Worm (Caenorhabditis elegans) whole organism, L3 larva: ENCODE measurements around the gene asah-2.
A peak's percentile ranks its signal among the peaks of the same experiment; 100 is the strongest.

Source experiments
- R02D3.7 ChIP-seq: fragments of 150-350 bp; optimal IDR thresholded peaks from 2 replicates; lab custom pipeline; 2014; ENCODE audit warnings: missing biosample characterization, missing genetic modification characterization
- ZK546.5 ChIP-seq: sonication (generic microtip); optimal IDR thresholded peaks from 2 replicates; lab custom pipeline; 2017; ENCODE audit warnings: missing biosample characterization, missing genetic modification characterization
- aly-2 ChIP-seq: fragments of 150-350 bp; optimal IDR thresholded peaks from 2 replicates; lab custom pipeline; 2014; ENCODE audit warnings: missing biosample characterization, missing genetic modification characterization
- ama-1 ChIP-seq: fragments of 150-350 bp; optimal IDR thresholded peaks from 2 replicates; lab custom pipeline; 2018
- ceh-16 ChIP-seq: sonication (generic microtip); optimal IDR thresholded peaks from 2 replicates; lab custom pipeline; 2017; ENCODE audit warnings: missing biosample characterization, missing genetic modification characterization
- ceh-28 ChIP-seq: fragments of 150-350 bp; optimal IDR thresholded peaks from 2 replicates; lab custom pipeline; 2014; ENCODE audit warnings: missing biosample characterization, missing genetic modification reagents, missing genetic modification characterization
- daf-12 ChIP-seq: fragments of 150-350 bp; optimal IDR thresholded peaks from 2 replicates; lab custom pipeline; 2014; ENCODE audit warnings: missing biosample characterization, missing genetic modification reagents, missing genetic modification characterization
- egl-27 ChIP-seq: sonication (generic microtip); optimal IDR thresholded peaks from 4 replicates; lab custom pipeline; 2017; ENCODE audit warnings: missing biosample characterization, missing genetic modification reagents, missing genetic modification characterization
- egl-5 ChIP-seq: fragments of 150-350 bp; optimal IDR thresholded peaks from 2 replicates; lab custom pipeline; 2017; ENCODE audit warnings: missing biosample characterization, missing genetic modification reagents, missing genetic modification characterization, inconsistent platforms
- elt-1 ChIP-seq: fragments of 150-350 bp; optimal IDR thresholded peaks from 2 replicates; lab custom pipeline; 2014; ENCODE audit warnings: missing biosample characterization, missing genetic modification characterization
- elt-2 ChIP-seq: sonication (generic microtip); optimal IDR thresholded peaks from 2 replicates; lab custom pipeline; 2016; ENCODE audit warnings: missing genetic modification reagents, mild to moderate bottlenecking, missing genetic modification characterization, missing compliant biosample characterization
- eor-1 ChIP-seq, 2 experiments: fragments of 150-350 bp; optimal IDR thresholded peaks; 2 replicates each; lab custom pipeline; 2014 to 2018; ENCODE audit warnings: missing biosample characterization in 2 of 2, missing genetic modification characterization in 2 of 2
- fkh-10 ChIP-seq: sonication (generic microtip); optimal IDR thresholded peaks from 2 replicates; lab custom pipeline; 2017; ENCODE audit warnings: missing biosample characterization, missing genetic modification reagents, missing genetic modification characterization
- fkh-2 ChIP-seq: fragments of 150-350 bp; optimal IDR thresholded peaks from 2 replicates; lab custom pipeline; 2014; ENCODE audit warnings: missing biosample characterization, missing genetic modification reagents, missing genetic modification characterization
- hmg-11 ChIP-seq: sonication (generic microtip); optimal IDR thresholded peaks from 2 replicates; lab custom pipeline; 2016; ENCODE audit warnings: missing genetic modification characterization, missing compliant biosample characterization
- jun-1 ChIP-seq: fragments of 150-350 bp; optimal IDR thresholded peaks from 2 replicates; lab custom pipeline; 2014; ENCODE audit warnings: missing biosample characterization, missing genetic modification reagents, missing genetic modification characterization
- lin-15B ChIP-seq: fragments of 150-350 bp; optimal IDR thresholded peaks from 2 replicates; lab custom pipeline; 2014; ENCODE audit warnings: missing biosample characterization, missing genetic modification characterization
- lin-39 ChIP-seq: fragments of 150-350 bp; optimal IDR thresholded peaks from 2 replicates; lab custom pipeline; 2018; ENCODE audit warnings: missing biosample characterization, missing genetic modification reagents, missing genetic modification characterization
- lsy-12 ChIP-seq: sonication (generic microtip); optimal IDR thresholded peaks from 2 replicates; lab custom pipeline; 2016; ENCODE audit warnings: mild to moderate bottlenecking, missing genetic modification characterization, missing compliant biosample characterization
- mdl-1 ChIP-seq: fragments of 150-350 bp; optimal IDR thresholded peaks from 2 replicates; lab custom pipeline; 2014; ENCODE audit warnings: missing biosample characterization, missing genetic modification characterization
- nfya-1 ChIP-seq: sonication (generic microtip); optimal IDR thresholded peaks from 2 replicates; lab custom pipeline; 2017; ENCODE audit warnings: missing genetic modification characterization, mild to moderate bottlenecking, missing compliant biosample characterization, antibody characterized with exemption, moderate library complexity; ENCODE audit not compliant: insufficient read depth
- nhr-11 ChIP-seq: fragments of 150-350 bp; optimal IDR thresholded peaks from 2 replicates; lab custom pipeline; 2014; ENCODE audit warnings: missing biosample characterization, missing genetic modification characterization
- nhr-12 ChIP-seq: fragments of 150-350 bp; optimal IDR thresholded peaks from 2 replicates; lab custom pipeline; 2014; ENCODE audit warnings: missing biosample characterization, missing genetic modification characterization
- nhr-23 ChIP-seq: fragments of 150-350 bp; optimal IDR thresholded peaks from 2 replicates; lab custom pipeline; 2014; ENCODE audit warnings: missing biosample characterization, missing genetic modification reagents, missing genetic modification characterization
- nhr-237 ChIP-seq: fragments of 150-350 bp; optimal IDR thresholded peaks from 2 replicates; lab custom pipeline; 2014; ENCODE audit warnings: missing biosample characterization, missing genetic modification characterization
- nhr-25 ChIP-seq: sonication (generic microtip); optimal IDR thresholded peaks from 2 replicates; lab custom pipeline; 2017; ENCODE audit warnings: missing biosample characterization, missing genetic modification characterization
- nhr-43 ChIP-seq: sonication (generic microtip); optimal IDR thresholded peaks from 2 replicates; lab custom pipeline; 2016; ENCODE audit warnings: mild to moderate bottlenecking, missing genetic modification characterization, missing compliant biosample characterization; ENCODE audit not compliant: poor library complexity, severe bottlenecking
- nhr-67 ChIP-seq: fragments of 150-350 bp; optimal IDR thresholded peaks from 2 replicates; lab custom pipeline; 2014; ENCODE audit warnings: missing biosample characterization, missing genetic modification characterization
- nhr-76 ChIP-seq: fragments of 150-350 bp; sonication (generic microtip); optimal IDR thresholded peaks from 5 replicates; lab custom pipeline; 2014; ENCODE audit warnings: missing biosample characterization, missing genetic modification characterization
- pha-4 ChIP-seq: fragments of 150-350 bp; optimal IDR thresholded peaks from 2 replicates; lab custom pipeline; 2014; ENCODE audit warnings: missing biosample characterization, missing genetic modification reagents, missing genetic modification characterization
- pqm-1 ChIP-seq: fragments of 150-350 bp; optimal IDR thresholded peaks from 2 replicates; lab custom pipeline; 2017; ENCODE audit warnings: missing biosample characterization, missing genetic modification characterization, inconsistent platforms
- skn-1 ChIP-seq: fragments of 150-350 bp; optimal IDR thresholded peaks from 2 replicates; lab custom pipeline; 2014; ENCODE audit warnings: missing biosample characterization, missing genetic modification characterization
- snpc-4 ChIP-seq: fragments of 150-350 bp; optimal IDR thresholded peaks from 2 replicates; lab custom pipeline; 2014; ENCODE audit warnings: missing biosample characterization, missing genetic modification characterization
- unc-39 ChIP-seq: sonication (generic microtip); optimal IDR thresholded peaks from 4 replicates; lab custom pipeline; 2017; ENCODE audit warnings: missing biosample characterization, missing genetic modification characterization
- unc-62 ChIP-seq: fragments of 150-350 bp; sonication (generic microtip); optimal IDR thresholded peaks from 4 replicates; lab custom pipeline; 2014; ENCODE audit warnings: missing biosample characterization, missing genetic modification reagents, missing genetic modification characterization
- ztf-4 ChIP-seq: fragments of 150-350 bp; optimal IDR thresholded peaks from 2 replicates; lab custom pipeline; 2014; ENCODE audit warnings: missing biosample characterization, missing genetic modification characterization

Gene asah-2

DNA sequence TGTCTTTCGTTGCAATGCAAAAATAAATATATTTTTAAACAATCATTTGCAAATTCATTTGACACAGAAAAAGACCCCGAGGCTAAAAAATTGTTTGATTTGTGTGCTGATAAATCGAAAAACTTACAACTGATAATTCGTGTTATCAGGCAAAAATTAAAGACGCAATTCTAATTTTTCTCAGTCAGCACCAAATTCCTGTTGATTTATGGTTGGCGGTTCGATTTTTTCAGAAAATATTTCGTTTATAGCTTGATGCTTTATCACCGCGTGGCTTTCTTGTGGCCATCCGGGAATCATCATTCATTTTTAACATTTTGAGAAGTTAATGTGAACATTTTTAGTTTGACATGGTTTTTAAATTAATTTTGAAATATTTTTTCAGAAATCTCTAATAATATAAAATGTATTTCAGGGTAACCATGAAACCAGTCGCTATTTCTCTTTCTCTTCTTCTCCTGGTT, at the start of gene asah-2:
Gene asah-2 (plus strand): TSS at position 414 of the 464 bp plus-strand sequence.
- TF ChIP-seq elt-1 (tag; lab: Kevin White, UChicago): no peak
- no peak for TF ChIP-seq ama-1
- TF ChIP-seq nhr-76 (tag; lab: Kevin White, UChicago): no peak
- peak; percentile 72 for TF ChIP-seq pqm-1 (tag; lab: Kevin White, UChicago)
- TF ChIP-seq ztf-4 (tag; lab: Kevin White, UChicago): no peak
- TF ChIP-seq ZK546.5 (tag; lab: Kevin White, UChicago): no peak
- TF ChIP-seq hmg-11 (tag; lab: Kevin White, UChicago): no peak
- TF ChIP-seq ceh-28 (tag; lab: Kevin White, UChicago): no peak
- TF ChIP-seq aly-2 (tag; lab: Kevin White, UChicago): no peak
- no peak for TF ChIP-seq egl-5 (tag; lab: Kevin White, UChicago)
- TF ChIP-seq lin-39: no peak
- TF ChIP-seq unc-62 (GFP tag; lab: Kevin White, UChicago): no peak
- no peak for TF ChIP-seq lsy-12 (tag; lab: Kevin White, UChicago)
- TF ChIP-seq nhr-12: no peak
- no peak for TF ChIP-seq ceh-16 (tag; lab: Kevin White, UChicago)
- peak; percentile 61 for TF ChIP-seq jun-1
- TF ChIP-seq nfya-1 (tag; lab: Kevin White, UChicago): no peak
- TF ChIP-seq lin-15B (tag; lab: Kevin White, UChicago): no peak
- TF ChIP-seq snpc-4 (tag; lab: Kevin White, UChicago): no peak
- no peak for TF ChIP-seq skn-1 (tag; lab: Kevin White, UChicago)
- TF ChIP-seq eor-1 (tag; optimal IDR thresholded peaks at IDR 0.05; lab: Kevin White, UChicago): no peak
- TF ChIP-seq nhr-237 (tag; lab: Kevin White, UChicago): no peak
- TF ChIP-seq fkh-10 (GFP tag; lab: Kevin White, UChicago): no peak
- no peak for TF ChIP-seq daf-12 (tag; lab: Kevin White, UChicago)
- peak; percentile 81 for TF ChIP-seq elt-2 (tag; lab: Kevin White, UChicago)
- no peak for TF ChIP-seq nhr-43 (tag; lab: Kevin White, UChicago)
- TF ChIP-seq nhr-25 (tag; lab: Kevin White, UChicago): no peak
- peak; percentile 24 for TF ChIP-seq pha-4 (tag; lab: Kevin White, UChicago)
- TF ChIP-seq, all 47 proteins: peak for 4

DNA sequence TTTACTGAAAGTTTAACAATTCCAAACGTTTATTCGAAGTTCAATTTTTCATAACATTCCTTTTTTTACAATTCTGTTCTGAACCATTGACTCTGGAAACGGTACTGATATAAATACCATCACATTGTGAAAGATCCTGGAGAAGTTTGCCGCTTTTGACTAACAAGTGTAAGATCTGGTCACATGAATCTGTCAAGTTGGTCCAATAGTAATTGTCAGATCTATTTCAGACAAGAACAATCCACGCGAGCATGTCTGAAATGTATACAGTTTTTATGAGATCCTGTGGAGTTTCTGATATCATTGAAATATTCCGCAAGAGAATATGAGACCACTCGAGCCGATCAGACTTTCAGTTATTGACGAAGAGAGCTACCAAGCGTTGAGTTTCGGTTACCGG, 46.3 kb upstream of the asah-2 start:
- TF ChIP-seq unc-39: no peak
- no peak for TF ChIP-seq R02D3.7 (tag; lab: Kevin White, UChicago)
- no peak for TF ChIP-seq daf-12 (tag; lab: Kevin White, UChicago)
- no peak for TF ChIP-seq fkh-2
- no peak for TF ChIP-seq fkh-10 (GFP tag; lab: Kevin White, UChicago)
- TF ChIP-seq nhr-11 (tag; lab: Kevin White, UChicago): no peak
- no peak for TF ChIP-seq nhr-23 (tag; lab: Kevin White, UChicago)
- TF ChIP-seq lsy-12 (tag; lab: Kevin White, UChicago): no peak
- no peak for TF ChIP-seq unc-62 (GFP tag; lab: Kevin White, UChicago)
- TF ChIP-seq nhr-67 (tag; lab: Kevin White, UChicago): no peak
- no peak for TF ChIP-seq egl-27 (tag; lab: Kevin White, UChicago)

DNA sequence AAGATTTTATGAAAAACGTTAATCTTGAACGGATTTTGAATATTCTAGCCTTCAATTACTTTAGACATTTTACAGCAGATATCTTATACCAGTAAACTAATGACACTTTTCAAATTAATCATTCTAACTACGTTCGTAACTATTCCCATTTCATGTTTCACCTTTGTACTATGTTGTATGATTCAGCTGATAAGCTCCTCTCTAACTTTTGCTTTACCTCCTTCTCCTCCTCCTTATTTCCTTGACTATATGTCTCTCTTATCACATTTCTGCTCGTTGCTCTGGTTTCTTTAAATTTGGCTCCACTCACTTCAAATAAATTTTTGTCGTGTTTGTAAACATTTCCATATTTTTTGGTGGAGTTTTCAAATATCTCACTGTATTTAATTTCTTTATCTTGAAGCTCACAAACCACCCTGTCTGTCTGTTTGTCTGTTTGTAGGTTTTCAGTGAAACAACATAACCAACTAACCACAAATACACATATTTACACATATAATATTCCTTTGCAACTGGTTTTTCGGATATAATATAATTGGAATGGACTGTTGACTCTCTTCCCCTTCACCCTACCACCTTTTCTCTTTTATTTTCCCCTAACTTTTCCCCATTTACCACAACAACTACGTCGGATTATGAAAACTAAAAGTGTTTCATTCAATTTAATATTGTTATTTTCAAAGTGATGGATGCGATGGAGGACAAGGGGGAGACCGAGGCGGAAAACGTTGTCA, 45.0 kb upstream of the asah-2 start, which contains the start of gene lact-2:
Gene lact-2 (plus strand): TSS at position 684 of the 734 bp plus-strand sequence.
- TF ChIP-seq pqm-1 (tag; lab: Kevin White, UChicago) (peak; percentile 77), elt-2 (tag; lab: Kevin White, UChicago) (peak; percentile 76), mdl-1 (tag; lab: Kevin White, UChicago) (no peak)

DNA sequence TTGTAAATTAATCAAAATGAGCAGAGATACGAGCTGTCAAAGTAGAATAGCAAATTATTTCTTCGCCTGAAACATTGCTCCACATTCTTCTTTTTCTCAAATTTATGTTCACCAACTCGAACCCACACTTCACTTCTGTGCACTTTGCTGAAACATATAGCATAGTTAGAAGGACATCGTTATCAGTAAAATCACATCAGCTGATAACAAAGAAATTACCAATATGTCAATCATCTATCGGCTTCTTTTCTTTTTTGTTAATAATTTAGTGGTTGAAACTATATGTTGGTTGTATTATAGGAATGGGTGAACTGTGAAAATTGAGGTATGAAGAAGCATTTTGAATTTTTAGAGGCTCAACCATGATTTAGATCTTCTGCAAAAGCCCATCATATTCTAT, 44.2 kb upstream of the asah-2 start:
- TF ChIP-seq nhr-237 (tag; lab: Kevin White, UChicago): no peak
- peak; percentile 81 for TF ChIP-seq elt-2 (tag; lab: Kevin White, UChicago)
- TF ChIP-seq pqm-1 (tag; lab: Kevin White, UChicago): peak; percentile 60
- TF ChIP-seq, all 47 proteins: peak for 2
